Fruit fly (Drosophila melanogaster) whole organism, prepupa: ENCODE data around the gene Cyp6t1.

ENCODE experiments used
- CG10631 ChIP-seq: fragments of 200-800 bp; sonication (Bioruptor generic); optimal IDR thresholded peaks from 2 replicates; lab custom pipeline; 2016; ENCODE audit warnings: missing biosample characterization, missing genetic modification characterization
- CG6808 ChIP-seq: fragments of 200-800 bp; sonication (Bioruptor generic); optimal IDR thresholded peaks from 3 replicates; lab custom pipeline; 2017; ENCODE audit warnings: missing biosample characterization, missing genetic modification characterization, mild to moderate bottlenecking, moderate library complexity, missing genetic modification reagents
- CG8632 ChIP-seq: fragments of 200-800 bp; sonication (Bioruptor generic); optimal IDR thresholded peaks from 3 replicates; lab custom pipeline; 2016; ENCODE audit warnings: missing biosample characterization, missing genetic modification characterization
- Eip75B ChIP-seq: fragments of 200-800 bp; sonication (Bioruptor generic); optimal IDR thresholded peaks from 3 replicates; lab custom pipeline; 2016; ENCODE audit warnings: missing biosample characterization, missing genetic modification characterization
- Ets21C ChIP-seq: fragments of 200-800 bp; sonication (Bioruptor generic); optimal IDR thresholded peaks from 3 replicates; lab custom pipeline; 2016; ENCODE audit warnings: missing biosample characterization, missing genetic modification characterization
- cyc ChIP-seq: fragments of 200-800 bp; sonication (Bioruptor generic); optimal IDR thresholded peaks from 3 replicates; lab custom pipeline; 2016; ENCODE audit warnings: missing biosample characterization, missing genetic modification characterization
- lz ChIP-seq: fragments of 200-800 bp; sonication (Bioruptor generic); optimal IDR thresholded peaks from 3 replicates; lab custom pipeline; 2016; ENCODE audit warnings: missing biosample characterization, missing genetic modification characterization

The Cyp6t1 gene

dm6 chrX:21497025-21497424 is 22.0 kb downstream of the Cyp6t1 start:
- no peak for TF ChIP-seq Ets21C (GFP tag; lab: Kevin White, UChicago)

- TF ChIP-seq CG8632 (no peak), CG10631 (GFP tag; lab: Kevin White, UChicago) (no peak), CG6808 (GFP tag; lab: Kevin White, UChicago) (no peak), cyc (GFP tag; lab: Kevin White, UChicago) (no peak), lz (GFP tag; lab: Kevin White, UChicago) (no peak), Eip75B (GFP tag; lab: Kevin White, UChicago) (no peak)
These were observed 40.2 kb downstream of the Cyp6t1 start, which contains the start of gene Ir20a for dm6 chrX:21478845-21479244. Ir20a (minus strand) TSS chrX:21478945.
